Fruit fly (Drosophila melanogaster) whole organism, embryonic: ENCODE measurements around the gene caup.

Experiments
- Ada2b ChIP-seq: fragments of 200-800 bp; sonication (Bioruptor generic); IDR thresholded peaks from 2 replicates; pipeline ENCODE4 v1.3.6; 2022; ENCODE audit warnings: missing biosample characterization, missing genetic modification characterization
- Asciz ChIP-seq: fragments of 200-800 bp; sonication (Bioruptor generic); optimal IDR thresholded peaks from 2 replicates; lab custom pipeline; 2017; ENCODE audit warnings: missing biosample characterization, mild to moderate bottlenecking, missing genetic modification characterization, missing genetic modification reagents
- Atf3 ChIP-seq: fragments of 200-800 bp; sonication (Bioruptor generic); optimal IDR thresholded peaks from 3 replicates; lab custom pipeline; 2016; ENCODE audit warnings: missing biosample characterization, missing genetic modification characterization
- Awh ChIP-seq: fragments of 200-800 bp; sonication (Bioruptor generic); IDR thresholded peaks from 2 replicates; pipeline ENCODE4, ENCODE4 v1.3.6; 2022; ENCODE audit warnings: missing biosample characterization, missing genetic modification characterization
- BEAF-32 ChIP-seq: fragments of 200-800 bp; sonication (Bioruptor generic); optimal IDR thresholded peaks from 3 replicates; lab custom pipeline; 2017; ENCODE audit warnings: missing biosample characterization, missing genetic modification characterization, mild to moderate bottlenecking, moderate library complexity, missing genetic modification reagents
- CG13287 ChIP-seq: fragments of 200-800 bp; sonication (Bioruptor generic); IDR thresholded peaks from 2 replicates; pipeline ENCODE4 v1.3.6; 2022; ENCODE audit warnings: missing biosample characterization, missing genetic modification characterization; ENCODE audit not compliant: partially characterized antibody
- CG13894 ChIP-seq: fragments of 200-800 bp; sonication (Bioruptor generic); optimal IDR thresholded peaks from 3 replicates; lab custom pipeline; 2018; ENCODE audit warnings: missing biosample characterization, mild to moderate bottlenecking, missing genetic modification characterization, moderate library complexity
- CG15073 ChIP-seq: fragments of 200-800 bp; sonication (Bioruptor generic); optimal IDR thresholded peaks from 2 replicates; lab custom pipeline; 2016; ENCODE audit warnings: missing biosample characterization, missing genetic modification characterization
- CG1647 ChIP-seq: fragments of 200-800 bp; sonication (Bioruptor generic); optimal IDR thresholded peaks from 3 replicates; lab custom pipeline; 2016; ENCODE audit warnings: missing biosample characterization, missing genetic modification characterization
- CG17186 ChIP-seq: fragments of 200-800 bp; sonication (Bioruptor generic); optimal IDR thresholded peaks from 3 replicates; lab custom pipeline; 2017; ENCODE audit warnings: missing biosample characterization, missing genetic modification reagents, missing genetic modification characterization
- CG17359 ChIP-seq: fragments of 200-800 bp; sonication (Bioruptor generic); optimal IDR thresholded peaks from 3 replicates; lab custom pipeline; 2018; ENCODE audit warnings: missing biosample characterization, mild to moderate bottlenecking, missing genetic modification characterization, moderate library complexity
- CG17361 ChIP-seq: fragments of 200-800 bp; sonication (Bioruptor generic); IDR thresholded peaks from 3 replicates; pipeline ENCODE4 v1.3.6; 2022; ENCODE audit warnings: missing biosample characterization, missing genetic modification characterization
- CG17385 ChIP-seq: fragments of 200-800 bp; sonication (Bioruptor generic); optimal IDR thresholded peaks from 3 replicates; lab custom pipeline; 2018; ENCODE audit warnings: missing biosample characterization, mild to moderate bottlenecking, missing genetic modification characterization
- CG31388 ChIP-seq: fragments of 200-800 bp; sonication (Bioruptor generic); optimal IDR thresholded peaks from 2 replicates; lab custom pipeline; 2016; ENCODE audit warnings: missing biosample characterization, missing genetic modification characterization
- CG31441 ChIP-seq: fragments of 200-800 bp; sonication (Bioruptor generic); IDR thresholded peaks from 2 replicates; pipeline ENCODE4 v1.3.6; 2022; ENCODE audit warnings: missing biosample characterization, missing genetic modification characterization
- CG4424 ChIP-seq: fragments of 200-800 bp; sonication (Bioruptor generic); optimal IDR thresholded peaks from 3 replicates; lab custom pipeline; 2016; ENCODE audit warnings: missing biosample characterization, missing genetic modification characterization
- CG6791 ChIP-seq: fragments of 200-800 bp; sonication (Bioruptor generic); IDR thresholded peaks from 3 replicates; pipeline ENCODE4 v1.3.6; 2022; ENCODE audit warnings: missing biosample characterization, missing genetic modification characterization; ENCODE audit not compliant: partially characterized antibody
- CG6813 ChIP-seq: fragments of 200-800 bp; sonication (Bioruptor generic); optimal IDR thresholded peaks from 2 replicates; lab custom pipeline; 2017; ENCODE audit warnings: missing biosample characterization, missing genetic modification characterization, mild to moderate bottlenecking, moderate library complexity, missing genetic modification reagents
- CG7839 ChIP-seq: fragments of 200-800 bp; sonication (Bioruptor generic); optimal IDR thresholded peaks from 3 replicates; lab custom pipeline; 2018; ENCODE audit warnings: missing biosample characterization, mild to moderate bottlenecking, missing genetic modification characterization, moderate library complexity
- CG9437 ChIP-seq: fragments of 200-800 bp; sonication (Bioruptor generic); optimal IDR thresholded peaks from 2 replicates; lab custom pipeline; 2018; ENCODE audit warnings: missing biosample characterization, mild to moderate bottlenecking, missing genetic modification characterization
- CG9817 ChIP-seq: fragments of 200-800 bp; sonication (Bioruptor generic); optimal IDR thresholded peaks from 2 replicates; lab custom pipeline; 2018; ENCODE audit warnings: missing biosample characterization, mild to moderate bottlenecking, missing genetic modification characterization, moderate library complexity
- E2f2 ChIP-seq: fragments of 200-800 bp; sonication (Bioruptor generic); IDR thresholded peaks from 2 replicates; pipeline ENCODE4 v1.3.6; 2022; ENCODE audit warnings: missing biosample characterization, missing genetic modification characterization
- HHEX ChIP-seq: fragments of 200-800 bp; sonication (Bioruptor generic); optimal IDR thresholded peaks from 3 replicates; lab custom pipeline; 2017; ENCODE audit warnings: missing biosample characterization, mild to moderate bottlenecking, missing genetic modification characterization, missing genetic modification reagents
- Lhr ChIP-seq: fragments of 200-800 bp; sonication (Bioruptor generic); optimal IDR thresholded peaks from 3 replicates; lab custom pipeline; 2017; ENCODE audit warnings: mild to moderate bottlenecking, missing biosample characterization, missing genetic modification reagents, missing genetic modification characterization
- Lpt ChIP-seq: fragments of >200 bp; optimal IDR thresholded peaks from 2 replicates; lab custom pipeline; 2018; ENCODE audit warnings: missing biosample characterization, missing genetic modification characterization
- Mrtf ChIP-seq: fragments of 200-800 bp; sonication (Bioruptor generic); IDR thresholded peaks from 3 replicates; pipeline ENCODE4 v1.3.6; 2022; ENCODE audit warnings: missing biosample characterization, missing genetic modification characterization
- Optix ChIP-seq: fragments of 200-800 bp; sonication (Bioruptor generic); IDR thresholded peaks from 3 replicates; pipeline ENCODE4 v1.3.6; 2022; ENCODE audit warnings: missing biosample characterization, missing genetic modification characterization
- Six4 ChIP-seq: fragments of 200-800 bp; sonication (Bioruptor generic); optimal IDR thresholded peaks from 2 replicates; lab custom pipeline; 2016; ENCODE audit warnings: missing biosample characterization, missing genetic modification characterization
- Sry-β ChIP-seq: fragments of 200-800 bp; sonication (Bioruptor generic); optimal IDR thresholded peaks from 2 replicates; lab custom pipeline; 2018; ENCODE audit warnings: missing biosample characterization, mild to moderate bottlenecking, missing genetic modification characterization, moderate library complexity
- Xbp1 ChIP-seq: fragments of 200-800 bp; sonication (Bioruptor generic); optimal IDR thresholded peaks from 3 replicates; lab custom pipeline; 2016; ENCODE audit warnings: missing biosample characterization, mild to moderate bottlenecking, missing genetic modification characterization
- eve ChIP-seq, 2 experiments: fragments of >200 bp; optimal IDR thresholded peaks; 2 replicates each; lab custom pipeline; 2017; ENCODE audit warnings: missing biosample characterization in 2 of 2, missing genetic modification characterization in 2 of 2
- ewg ChIP-seq: fragments of 200-800 bp; sonication (Bioruptor generic); optimal IDR thresholded peaks from 3 replicates; lab custom pipeline; 2017; ENCODE audit warnings: mild to moderate bottlenecking, missing biosample characterization, missing genetic modification reagents, missing genetic modification characterization
- fu2 ChIP-seq: fragments of 200-800 bp; sonication (Bioruptor generic); optimal IDR thresholded peaks from 2 replicates; lab custom pipeline; 2016; ENCODE audit warnings: missing biosample characterization, missing genetic modification characterization
- hkb ChIP-seq, 2 experiments: fragments of 200-800 bp in 1 of 2; fragments of >200 bp in 1 of 2; sonication (Bioruptor generic) in 1 of 2; IDR thresholded peaks in 1 of 2; optimal IDR thresholded peaks in 1 of 2; 2 replicates each; pipeline versions ENCODE4 v1.3.6 to Lab custom; 2017 to 2022; ENCODE audit warnings: missing biosample characterization in 1 of 2, missing genetic modification characterization in 1 of 2
- ind ChIP-seq: fragments of 200-800 bp; sonication (Bioruptor generic); optimal IDR thresholded peaks from 3 replicates; lab custom pipeline; 2016; ENCODE audit warnings: missing biosample characterization, missing genetic modification characterization
- jing ChIP-seq: fragments of 200-800 bp; sonication (Bioruptor generic); optimal IDR thresholded peaks from 2 replicates; lab custom pipeline; 2018; ENCODE audit warnings: missing biosample characterization, mild to moderate bottlenecking, missing genetic modification characterization
- kni ChIP-seq: fragments of 200-800 bp; sonication (Bioruptor generic); optimal IDR thresholded peaks from 3 replicates; lab custom pipeline; 2017; ENCODE audit warnings: mild to moderate bottlenecking, missing biosample characterization, missing genetic modification reagents, missing genetic modification characterization
- pb ChIP-seq: fragments of 200-800 bp; sonication (Bioruptor generic); optimal IDR thresholded peaks from 3 replicates; lab custom pipeline; 2016; ENCODE audit warnings: missing biosample characterization, missing genetic modification characterization
- ranshi ChIP-seq: fragments of 200-800 bp; sonication (Bioruptor generic); IDR thresholded peaks from 2 replicates; pipeline ENCODE4 v1.3.6; 2022; ENCODE audit warnings: missing biosample characterization, missing genetic modification characterization
- run ChIP-seq: fragments of 200-800 bp; sonication (Bioruptor generic); optimal IDR thresholded peaks from 3 replicates; lab custom pipeline; 2018; ENCODE audit warnings: missing biosample characterization, mild to moderate bottlenecking, missing genetic modification characterization
- sc ChIP-seq, 3 experiments: fragments of >200 bp in 2 of 3; fragments of 200-800 bp in 1 of 3; sonication (Bioruptor generic) in 1 of 3; optimal IDR thresholded peaks; 2 replicates in 2 of 3; 3 replicates in 1 of 3; lab custom pipeline; 2017; ENCODE audit warnings: mild to moderate bottlenecking in 1 of 3, missing biosample characterization in 1 of 3, missing genetic modification characterization in 1 of 3, missing genetic modification reagents in 1 of 3
- scrt ChIP-seq: fragments of 200-800 bp; sonication (Bioruptor generic); optimal IDR thresholded peaks from 2 replicates; lab custom pipeline; 2018; ENCODE audit warnings: missing biosample characterization, mild to moderate bottlenecking, missing genetic modification characterization, moderate library complexity
- seq ChIP-seq: fragments of 200-800 bp; sonication (Bioruptor generic); IDR thresholded peaks from 2 replicates; pipeline ENCODE4 v1.3.6; 2022; ENCODE audit warnings: missing biosample characterization, missing genetic modification characterization
- sob ChIP-seq: fragments of 200-800 bp; sonication (Bioruptor generic); IDR thresholded peaks from 2 replicates; pipeline ENCODE4 v1.3.6; 2022; ENCODE audit warnings: missing biosample characterization, missing genetic modification characterization
- vnd ChIP-seq: fragments of 200-800 bp; sonication (Bioruptor generic); IDR thresholded peaks from 3 replicates; pipeline ENCODE4 v1.3.6; 2022; ENCODE audit warnings: missing biosample characterization, missing genetic modification characterization; ENCODE audit not compliant: partially characterized antibody
- zen ChIP-seq: fragments of 200-800 bp; sonication (Bioruptor generic); optimal IDR thresholded peaks from 3 replicates; lab custom pipeline; 2018; ENCODE audit warnings: missing biosample characterization, mild to moderate bottlenecking, missing genetic modification characterization, moderate library complexity
- zfh1 ChIP-seq: fragments of 200-800 bp; sonication (Bioruptor generic); IDR thresholded peaks from 3 replicates; pipeline ENCODE4 v1.3.6; 2022; ENCODE audit warnings: missing biosample characterization, missing genetic modification characterization

caup gene

DNA sequence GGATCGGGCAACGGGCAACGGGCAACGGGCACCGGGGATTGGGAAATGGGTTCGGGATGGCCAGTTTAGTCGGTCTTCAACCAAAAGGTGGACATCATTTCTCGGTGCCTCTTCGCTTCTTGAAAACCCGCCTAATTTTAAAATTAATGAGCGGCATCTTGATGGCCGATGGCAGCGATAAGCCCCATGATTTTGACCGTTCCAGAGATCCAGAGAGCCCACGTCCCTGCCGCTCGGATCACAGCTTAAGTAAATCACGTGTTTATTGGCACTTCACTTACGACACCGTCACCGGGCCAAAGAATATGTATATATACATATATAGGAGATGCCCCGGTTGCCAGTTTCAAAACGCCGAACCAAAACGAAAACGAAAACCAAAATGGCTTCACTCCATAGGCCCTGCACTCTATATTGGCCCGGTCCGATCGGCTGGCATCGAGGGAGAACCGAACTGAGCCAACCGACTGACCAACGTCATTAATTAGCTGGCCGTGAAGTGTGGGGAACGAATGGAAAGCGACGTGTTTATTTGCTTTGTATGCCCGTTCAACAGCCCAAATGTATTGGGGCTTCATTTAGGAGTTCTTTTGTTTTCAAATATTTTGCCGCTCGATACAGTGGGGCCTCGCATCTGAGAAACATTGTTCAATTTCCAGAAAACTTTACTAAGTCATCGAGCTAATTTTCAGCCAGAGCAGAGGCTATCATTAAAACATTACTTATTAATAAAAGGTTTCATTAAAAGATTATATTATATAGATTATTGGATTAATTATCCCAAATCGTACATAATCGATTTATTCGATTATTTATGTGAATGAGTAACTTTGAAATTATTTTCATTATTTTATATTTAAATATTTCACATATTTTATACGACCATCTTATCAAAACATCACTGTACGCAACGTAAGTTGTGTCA is 34.7 kb downstream of the caup start (continued):
- TF ChIP-seq Mrtf (GFP tag; lab: Robert Waterston, UW) (no peak), ranshi (no peak; the same call in 1 of the 2 replicates), Optix (no peak), Awh (GFP tag; lab: Robert Waterston, UW) (peak; percentile 61), Atf3 (GFP tag; lab: Kevin White, UChicago) (no peak), ind (GFP tag; lab: Kevin White, UChicago) (peak; percentile 30), CG6813 (GFP tag; lab: Kevin White, UChicago) (peak; percentile 33), Lhr (GFP tag; lab: Kevin White, UChicago) (peak; percentile 10), BEAF-32 (GFP tag; lab: Kevin White, UChicago) (no peak), seq (GFP tag; lab: Robert Waterston, UW) (no peak), hkb (optimal IDR thresholded peaks at IDR 0.05; lab: Kevin White, UChicago) (no peak), hkb (GFP tag; IDR thresholded peaks at IDR 0.05; lab: Robert Waterston, UW) (0 out of 2 replicates have a peak, but pooled peaks have one; percentile 48), Asciz (GFP tag; lab: Kevin White, UChicago) (peak; percentile 50), run (tag; lab: Kevin White, UChicago) (no peak), sc (optimal IDR thresholded peaks at IDR 0.05; lab: Kevin White, UChicago) (no peak), sc (GFP tag; optimal IDR thresholded peaks at IDR 0.05; lab: Kevin White, UChicago) (peak; percentile 34), CG7839 (peak; percentile 72), CG17186 (no peak), zfh1 (peak; percentile 58; the same call in 2 of the 3 replicates), Six4 (GFP tag; lab: Kevin White, UChicago) (peak; percentile 38), CG1647 (GFP tag; lab: Kevin White, UChicago) (no peak), kni (GFP tag; lab: Kevin White, UChicago) (peak; percentile 74), Xbp1 (GFP tag; lab: Kevin White, UChicago) (peak; percentile 47), zen (tag; lab: Kevin White, UChicago) (peak; percentile 62), eve (GFP tag; optimal IDR thresholded peaks at IDR 0.05; lab: Kevin White, UChicago) (no peak), CG9817 (tag; lab: Kevin White, UChicago) (peak; percentile 2), scrt (no peak), CG31388 (GFP tag; lab: Kevin White, UChicago) (no peak), CG17361 (GFP tag; lab: Robert Waterston, UW) (peak; percentile 82), vnd (GFP tag; lab: Robert Waterston, UW) (no peak), CG13287 (GFP tag; lab: Robert Waterston, UW) (no peak), CG17385 (GFP tag; lab: Kevin White, UChicago) (peak; percentile 43), sob (no peak), HHEX (GFP tag; lab: Kevin White, UChicago) (peak; percentile 21), fu2 (GFP tag; lab: Kevin White, UChicago) (no peak), CG13894 (tag; lab: Kevin White, UChicago) (no peak), Sry-β (GFP tag; lab: Kevin White, UChicago) (no peak), pb (GFP tag; lab: Kevin White, UChicago) (no peak), CG4424 (GFP tag; lab: Kevin White, UChicago) (peak; percentile 59), CG17359 (tag; lab: Kevin White, UChicago) (peak; percentile 49), CG6791 (GFP tag; lab: Robert Waterston, UW) (no peak), Lpt (GFP tag; lab: Kevin White, UChicago) (no peak), CG31441 (peak; percentile 71), ewg (peak; percentile 29), jing (no peak), E2f2 (GFP tag; lab: Robert Waterston, UW) (no peak), Ada2b (GFP tag; lab: Robert Waterston, UW) (no peak), CG15073 (no peak), CG9437 (GFP tag; lab: Kevin White, UChicago) (peak; percentile 53)
